Fruit fly (Drosophila melanogaster) whole organism, embryonic: ENCODE measurements around the gene cher.

Experiments
- Antp ChIP-seq: fragments of 200-800 bp; sonication (Bioruptor generic); optimal IDR thresholded peaks from 3 replicates; lab custom pipeline; 2016; ENCODE audit warnings: missing biosample characterization, missing genetic modification characterization
- BtbVII ChIP-seq: fragments of 200-800 bp; sonication (Bioruptor generic); optimal IDR thresholded peaks from 3 replicates; lab custom pipeline; 2017; ENCODE audit warnings: missing biosample characterization, mild to moderate bottlenecking, missing genetic modification characterization
- CG10321 ChIP-seq: fragments of 200-800 bp; sonication (Bioruptor generic); IDR thresholded peaks from 2 replicates; pipeline ENCODE4 v1.3.6; 2022; ENCODE audit warnings: missing biosample characterization, missing genetic modification characterization
- CG10543 ChIP-seq: fragments of 200-800 bp; sonication (Bioruptor generic); optimal IDR thresholded peaks from 3 replicates; lab custom pipeline; 2017; ENCODE audit warnings: missing biosample characterization, mild to moderate bottlenecking, missing genetic modification characterization, moderate library complexity
- CG11398 ChIP-seq: fragments of 200-800 bp; sonication (Bioruptor generic); optimal IDR thresholded peaks from 2 replicates; lab custom pipeline; 2016; ENCODE audit warnings: missing biosample characterization, missing genetic modification characterization
- CG11695 ChIP-seq: fragments of 200-800 bp; sonication (Bioruptor generic); IDR thresholded peaks from 3 replicates; pipeline ENCODE4 v1.3.6; 2022; ENCODE audit warnings: missing biosample characterization, missing genetic modification characterization
- CG12071 ChIP-seq: fragments of 200-800 bp; sonication (Bioruptor generic); optimal IDR thresholded peaks from 3 replicates; lab custom pipeline; 2018; ENCODE audit warnings: missing biosample characterization, mild to moderate bottlenecking, missing genetic modification characterization
- CG15011 ChIP-seq: fragments of 200-800 bp; sonication (Bioruptor generic); optimal IDR thresholded peaks from 3 replicates; lab custom pipeline; 2018; ENCODE audit warnings: missing biosample characterization, mild to moderate bottlenecking, missing genetic modification characterization
- CG1529 ChIP-seq: fragments of 200-800 bp; sonication (Bioruptor generic); optimal IDR thresholded peaks from 3 replicates; lab custom pipeline; 2018; ENCODE audit warnings: missing biosample characterization, missing genetic modification characterization
- CG17186 ChIP-seq: fragments of 200-800 bp; sonication (Bioruptor generic); optimal IDR thresholded peaks from 3 replicates; lab custom pipeline; 2017; ENCODE audit warnings: missing biosample characterization, missing genetic modification reagents, missing genetic modification characterization
- CG2116 ChIP-seq: fragments of 200-800 bp; sonication (Bioruptor generic); optimal IDR thresholded peaks from 3 replicates; lab custom pipeline; 2018; ENCODE audit warnings: missing biosample characterization, mild to moderate bottlenecking, missing genetic modification characterization
- CG2889 ChIP-seq: fragments of 200-800 bp; sonication (Bioruptor generic); IDR thresholded peaks from 3 replicates; pipeline ENCODE4 v1.3.6; 2022; ENCODE audit warnings: missing biosample characterization, missing genetic modification characterization
- CG30020 ChIP-seq: fragments of 200-800 bp; optimal IDR thresholded peaks from 2 replicates; lab custom pipeline; 2019; ENCODE audit warnings: missing biosample characterization, mild to moderate bottlenecking, missing genetic modification characterization, moderate library complexity
- CG3065 ChIP-seq: fragments of 200-800 bp; sonication (Bioruptor generic); optimal IDR thresholded peaks from 2 replicates; lab custom pipeline; 2016; ENCODE audit warnings: missing biosample characterization, missing genetic modification characterization
- CG3281 ChIP-seq: fragments of 200-800 bp; sonication (Bioruptor generic); optimal IDR thresholded peaks from 3 replicates; lab custom pipeline; 2017; ENCODE audit warnings: missing biosample characterization, mild to moderate bottlenecking, missing genetic modification characterization
- CG34376 ChIP-seq: fragments of 200-800 bp; sonication (Bioruptor generic); optimal IDR thresholded peaks from 2 replicates; lab custom pipeline; 2018; ENCODE audit warnings: missing biosample characterization, mild to moderate bottlenecking, missing genetic modification characterization
- CG8281 ChIP-seq: fragments of 200-800 bp; sonication (Bioruptor generic); optimal IDR thresholded peaks from 2 replicates; lab custom pipeline; 2018; ENCODE audit warnings: missing biosample characterization, mild to moderate bottlenecking, missing genetic modification characterization, moderate library complexity
- CG9932 ChIP-seq: fragments of 200-800 bp; sonication (Bioruptor generic); IDR thresholded peaks from 2 replicates; pipeline ENCODE4 v1.3.6; 2022; ENCODE audit warnings: missing biosample characterization, missing genetic modification characterization
- CTCF ChIP-seq: fragments of 200-800 bp; sonication (Bioruptor generic); optimal IDR thresholded peaks from 2 replicates; lab custom pipeline; 2017; ENCODE audit warnings: missing biosample characterization, mild to moderate bottlenecking, missing genetic modification characterization, moderate library complexity
- CoRest ChIP-seq: fragments of 200-800 bp; sonication (Bioruptor generic); optimal IDR thresholded peaks from 3 replicates; lab custom pipeline; 2018; ENCODE audit warnings: missing biosample characterization, mild to moderate bottlenecking, missing genetic modification characterization, moderate library complexity
- Dek ChIP-seq: fragments of 200-800 bp; sonication (Bioruptor generic); optimal IDR thresholded peaks from 3 replicates; lab custom pipeline; 2019; ENCODE audit warnings: missing biosample characterization, mild to moderate bottlenecking, missing genetic modification characterization, moderate library complexity
- Dip2 ChIP-seq: fragments of 200-800 bp; sonication (Bioruptor generic); IDR thresholded peaks from 2 replicates; pipeline ENCODE4 v1.3.6; 2022; ENCODE audit warnings: missing biosample characterization, missing genetic modification characterization
- Dip3 ChIP-seq: fragments of 200-800 bp; sonication (Bioruptor generic); optimal IDR thresholded peaks from 3 replicates; lab custom pipeline; 2016; ENCODE audit warnings: missing biosample characterization, missing genetic modification characterization
- Mad ChIP-seq: fragments of 200-800 bp; sonication (Bioruptor generic); optimal IDR thresholded peaks from 2 replicates; lab custom pipeline; 2016; ENCODE audit warnings: missing biosample characterization, missing genetic modification characterization
- Mes4 ChIP-seq: fragments of 200-800 bp; sonication (Bioruptor generic); optimal IDR thresholded peaks from 2 replicates; lab custom pipeline; 2016; ENCODE audit warnings: missing biosample characterization, missing genetic modification characterization
- NC2β ChIP-seq: fragments of 200-800 bp; sonication (Bioruptor generic); optimal IDR thresholded peaks from 2 replicates; lab custom pipeline; 2016; ENCODE audit warnings: missing biosample characterization, missing genetic modification characterization
- Opbp ChIP-seq: fragments of 200-800 bp; sonication (Bioruptor generic); IDR thresholded peaks from 3 replicates; pipeline ENCODE4 v1.3.6; 2022; ENCODE audit warnings: missing biosample characterization, missing genetic modification characterization; ENCODE audit not compliant: partially characterized antibody
- Spps ChIP-seq: fragments of 200-800 bp; sonication (Bioruptor generic); optimal IDR thresholded peaks from 2 replicates; lab custom pipeline; 2018; ENCODE audit warnings: missing biosample characterization, mild to moderate bottlenecking, missing genetic modification characterization
- ab ChIP-seq: fragments of 200-800 bp; sonication (Bioruptor generic); optimal IDR thresholded peaks from 2 replicates; lab custom pipeline; 2016; ENCODE audit warnings: missing biosample characterization, missing genetic modification characterization
- ara ChIP-seq: fragments of 200-800 bp; sonication (Bioruptor generic); IDR thresholded peaks from 2 replicates; pipeline ENCODE4 v1.3.6; 2022; ENCODE audit warnings: missing biosample characterization, missing genetic modification characterization
- ash1 ChIP-seq: fragments of 200-800 bp; sonication (Bioruptor generic); optimal IDR thresholded peaks from 2 replicates; lab custom pipeline; 2018; ENCODE audit warnings: missing biosample characterization, mild to moderate bottlenecking, missing genetic modification characterization
- az2 ChIP-seq: fragments of 200-800 bp; sonication (Bioruptor generic); optimal IDR thresholded peaks from 3 replicates; lab custom pipeline; 2016; ENCODE audit warnings: missing biosample characterization, missing genetic modification characterization
- bcd ChIP-seq: fragments of 200-800 bp; sonication (Bioruptor generic); optimal IDR thresholded peaks from 2 replicates; lab custom pipeline; 2017; ENCODE audit warnings: missing biosample characterization, mild to moderate bottlenecking, missing genetic modification characterization
- bigmax ChIP-seq: fragments of 200-800 bp; sonication (Bioruptor generic); optimal IDR thresholded peaks from 2 replicates; lab custom pipeline; 2018; ENCODE audit warnings: missing biosample characterization, mild to moderate bottlenecking, missing genetic modification characterization
- bsh ChIP-seq, 2 experiments: fragments of 200-800 bp; sonication (Bioruptor generic); optimal IDR thresholded peaks; 2 replicates each; lab custom pipeline; 2017 to 2018; ENCODE audit warnings: mild to moderate bottlenecking in 2 of 2, missing biosample characterization in 2 of 2, missing genetic modification characterization in 2 of 2, moderate library complexity in 1 of 2
- btn ChIP-seq: fragments of 200-800 bp; sonication (Bioruptor generic); optimal IDR thresholded peaks from 2 replicates; lab custom pipeline; 2016; ENCODE audit warnings: missing biosample characterization, missing genetic modification characterization
- ci ChIP-seq: fragments of 200-800 bp; sonication (Bioruptor generic); IDR thresholded peaks from 3 replicates; pipeline ENCODE4 v1.3.6; 2022; ENCODE audit warnings: missing biosample characterization, missing genetic modification characterization
- gfzf ChIP-seq: fragments of 200-800 bp; sonication (Bioruptor generic); optimal IDR thresholded peaks from 2 replicates; lab custom pipeline; 2016; ENCODE audit warnings: missing biosample characterization, mild to moderate bottlenecking, missing genetic modification characterization, moderate library complexity
- h ChIP-seq: fragments of >200 bp; optimal IDR thresholded peaks from 2 replicates; lab custom pipeline; 2017
- kay ChIP-seq: fragments of 200-800 bp; sonication (Bioruptor generic); optimal IDR thresholded peaks from 2 replicates; lab custom pipeline; 2016; ENCODE audit warnings: missing biosample characterization, missing genetic modification characterization
- lmd ChIP-seq: fragments of 200-800 bp; sonication (Bioruptor generic); IDR thresholded peaks from 2 replicates; pipeline ENCODE4 v1.3.6; 2022; ENCODE audit warnings: missing biosample characterization, missing genetic modification characterization
- luna ChIP-seq: fragments of 200-800 bp; sonication (Bioruptor generic); optimal IDR thresholded peaks from 2 replicates; lab custom pipeline; 2016; ENCODE audit warnings: missing biosample characterization, missing genetic modification characterization
- nerfin-1 ChIP-seq: fragments of 200-800 bp; sonication (Bioruptor generic); optimal IDR thresholded peaks from 3 replicates; lab custom pipeline; 2019; ENCODE audit warnings: missing biosample characterization, mild to moderate bottlenecking, missing genetic modification characterization, moderate library complexity
- nom ChIP-seq: fragments of 200-800 bp; sonication (Bioruptor generic); optimal IDR thresholded peaks from 2 replicates; lab custom pipeline; 2017; ENCODE audit warnings: missing biosample characterization, missing genetic modification characterization, mild to moderate bottlenecking, moderate library complexity, missing genetic modification reagents
- oc ChIP-seq: fragments of 200-800 bp; sonication (Bioruptor generic); optimal IDR thresholded peaks from 2 replicates; lab custom pipeline; 2018; ENCODE audit warnings: missing biosample characterization, mild to moderate bottlenecking, missing genetic modification characterization, moderate library complexity
- prd ChIP-seq, 3 experiments: fragments of >200 bp in 2 of 3; fragments of 200-800 bp in 1 of 3; sonication (Bioruptor generic) in 1 of 3; optimal IDR thresholded peaks in 2 of 3; IDR thresholded peaks in 1 of 3; 2 replicates in 2 of 3; 3 replicates in 1 of 3; pipeline versions ENCODE4 v1.3.6 to Lab custom; 2017 to 2022; ENCODE audit warnings: missing biosample characterization in 1 of 3, missing genetic modification characterization in 1 of 3
- sim ChIP-seq: fragments of 200-800 bp; sonication (Bioruptor generic); IDR thresholded peaks from 2 replicates; pipeline ENCODE4 v1.3.6; 2022; ENCODE audit warnings: missing biosample characterization, missing genetic modification characterization
- slou ChIP-seq: fragments of 200-800 bp; sonication (Bioruptor generic); optimal IDR thresholded peaks from 3 replicates; lab custom pipeline; 2016; ENCODE audit warnings: missing biosample characterization, missing genetic modification characterization
- tin ChIP-seq: fragments of 200-800 bp; sonication (Bioruptor generic); optimal IDR thresholded peaks from 3 replicates; lab custom pipeline; 2016; ENCODE audit warnings: missing biosample characterization, missing genetic modification characterization
- wor ChIP-seq: fragments of 200-800 bp; sonication (Bioruptor generic); IDR thresholded peaks from 2 replicates; pipeline ENCODE4 v1.3.6; 2022; ENCODE audit warnings: missing biosample characterization, missing genetic modification characterization
- zfh2 ChIP-seq: fragments of 200-800 bp; sonication (Bioruptor generic); optimal IDR thresholded peaks from 2 replicates; lab custom pipeline; 2016; ENCODE audit warnings: missing biosample characterization, missing genetic modification characterization

Gene cher

dm6 chr3R:17151376-17152026 is 26.3 kb upstream of the cher start, which contains the start of gene CG5292 (continued):
- peak; percentile 88 for TF ChIP-seq ci (GFP tag; lab: Robert Waterston, UW)
- TF ChIP-seq CG3281 (GFP tag; lab: Kevin White, UChicago), result no peak
- TF ChIP-seq CG12071 (GFP tag; lab: Kevin White, UChicago), result no peak
- TF ChIP-seq bsh (GFP tag; optimal IDR thresholded peaks at IDR 0.05; lab: Kevin White, UChicago), result no peak
- no peak for TF ChIP-seq bigmax
- peak; percentile 45 for TF ChIP-seq bcd
- no peak for TF ChIP-seq CG11398
- TF ChIP-seq slou (GFP tag; lab: Kevin White, UChicago), result peak; percentile 33
- no peak for TF ChIP-seq CTCF (GFP tag; lab: Kevin White, UChicago)
- TF ChIP-seq lmd (GFP tag; lab: Robert Waterston, UW), result peak; percentile 42; the same call in 1 of the 2 replicates
- TF ChIP-seq CG2116 (GFP tag; lab: Kevin White, UChicago), result peak; percentile 49
- no peak for TF ChIP-seq nerfin-1 (tag; lab: Kevin White, UChicago)
- no peak for TF ChIP-seq Spps (tag; lab: Kevin White, UChicago)
- TF ChIP-seq Mes4 (GFP tag; lab: Kevin White, UChicago), result no peak
- TF ChIP-seq CG10543 (GFP tag; lab: Kevin White, UChicago), result no peak
- no peak for TF ChIP-seq CG1529 (GFP tag; lab: Kevin White, UChicago)
- no peak for TF ChIP-seq prd (optimal IDR thresholded peaks at IDR 0.05; lab: Kevin White, UChicago)
- peak; percentile 68 for TF ChIP-seq prd (GFP tag; IDR thresholded peaks at IDR 0.05; lab: Robert Waterston, UW)
- peak; percentile 10 for TF ChIP-seq NC2β (GFP tag; lab: Kevin White, UChicago)
- TF ChIP-seq BtbVII (GFP tag; lab: Kevin White, UChicago), result no peak
- TF ChIP-seq oc (tag; lab: Kevin White, UChicago), result no peak
- TF ChIP-seq ab (GFP tag; lab: Kevin White, UChicago), result no peak
- peak; percentile 30 for TF ChIP-seq Dip3 (GFP tag; lab: Kevin White, UChicago)
- peak; percentile 49 for TF ChIP-seq zfh2
- no peak for TF ChIP-seq ash1 (GFP tag; lab: Kevin White, UChicago)
- TF ChIP-seq kay, result no peak
- peak; percentile 48 for TF ChIP-seq tin (GFP tag; lab: Kevin White, UChicago)
- TF ChIP-seq h, result no peak
- TF ChIP-seq CG3065 (GFP tag; lab: Kevin White, UChicago), result no peak
- TF ChIP-seq Antp (GFP tag; lab: Kevin White, UChicago), result peak; percentile 35
- TF ChIP-seq nom (GFP tag; lab: Kevin White, UChicago), result no peak
- TF ChIP-seq Dek (tag; lab: Kevin White, UChicago), result peak; percentile 57
- TF ChIP-seq CG10321 (GFP tag; lab: Robert Waterston, UW), result no peak
- no peak for TF ChIP-seq gfzf
- peak; percentile 73 for TF ChIP-seq CoRest (tag; lab: Kevin White, UChicago)
- no peak for TF ChIP-seq btn (GFP tag; lab: Kevin White, UChicago)
- TF ChIP-seq CG30020 (tag; lab: Kevin White, UChicago), result no peak
- peak; percentile 47; the same call in 1 of the 2 replicates for TF ChIP-seq ara (GFP tag; lab: Robert Waterston, UW)
- no peak for TF ChIP-seq wor (GFP tag; lab: Robert Waterston, UW)
- peak; percentile 56 for TF ChIP-seq az2
- TF ChIP-seq CG8281 (tag; lab: Kevin White, UChicago), result no peak
- no peak for TF ChIP-seq Dip2 (GFP tag; lab: Robert Waterston, UW)
- TF ChIP-seq Mad (GFP tag; lab: Kevin White, UChicago), result peak; percentile 31
- TF ChIP-seq CG11695, result 0 out of 3 replicates have a peak, but pooled peaks have one; percentile 33
- TF ChIP-seq CG2889 (GFP tag; lab: Robert Waterston, UW), result no peak
- TF ChIP-seq CG15011 (GFP tag; lab: Kevin White, UChicago), result no peak
- no peak for TF ChIP-seq sim
- no peak for TF ChIP-seq luna (GFP tag; lab: Kevin White, UChicago)
- peak; percentile 72 for TF ChIP-seq CG9932 (GFP tag; lab: Robert Waterston, UW)
- TF ChIP-seq CG34376, result peak; percentile 23
- peak; percentile 13 for TF ChIP-seq CG17186 (GFP tag; lab: Kevin White, UChicago)
- peak; percentile 73 for TF ChIP-seq Opbp
